Fruit fly (Drosophila melanogaster) whole organism, embryonic: ENCODE results near the gene CG4278.

Experiments
- Aef1 ChIP-seq: fragments of 200-800 bp; sonication (Bioruptor generic); IDR thresholded peaks from 3 replicates; pipeline ENCODE4 v1.3.6; 2022; ENCODE audit warnings: missing biosample characterization, missing genetic modification characterization
- CG10654 ChIP-seq: fragments of 200-800 bp; sonication (Bioruptor generic); optimal IDR thresholded peaks from 2 replicates; lab custom pipeline; 2016; ENCODE audit warnings: missing biosample characterization, missing genetic modification characterization
- CG10979 ChIP-seq: fragments of 200-800 bp; sonication (Bioruptor generic); optimal IDR thresholded peaks from 2 replicates; lab custom pipeline; 2018; ENCODE audit warnings: missing biosample characterization, mild to moderate bottlenecking, missing genetic modification characterization, moderate library complexity
- CG1233 ChIP-seq: fragments of 200-800 bp; sonication (Bioruptor generic); optimal IDR thresholded peaks from 4 replicates; lab custom pipeline; 2018; ENCODE audit warnings: missing biosample characterization, mild to moderate bottlenecking, missing genetic modification characterization
- CG12391 ChIP-seq: fragments of 200-800 bp; sonication (Bioruptor generic); optimal IDR thresholded peaks from 3 replicates; lab custom pipeline; 2018; ENCODE audit warnings: missing biosample characterization, mild to moderate bottlenecking, missing genetic modification characterization, moderate library complexity
- CG12942 ChIP-seq: fragments of 200-800 bp; sonication (Bioruptor generic); optimal IDR thresholded peaks from 3 replicates; lab custom pipeline; 2016; ENCODE audit warnings: missing biosample characterization, missing genetic modification characterization
- CG13894 ChIP-seq: fragments of 200-800 bp; sonication (Bioruptor generic); optimal IDR thresholded peaks from 3 replicates; lab custom pipeline; 2018; ENCODE audit warnings: missing biosample characterization, mild to moderate bottlenecking, missing genetic modification characterization, moderate library complexity
- CG14014 ChIP-seq: fragments of 200-800 bp; sonication (Bioruptor generic); IDR thresholded peaks from 2 replicates; pipeline ENCODE4 v1.3.6; 2022; ENCODE audit warnings: missing biosample characterization, missing genetic modification characterization
- CG14710 ChIP-seq: fragments of 200-800 bp; sonication (Bioruptor generic); optimal IDR thresholded peaks from 3 replicates; lab custom pipeline; 2019; ENCODE audit warnings: missing biosample characterization, mild to moderate bottlenecking, missing genetic modification characterization, moderate library complexity
- CG14860 ChIP-seq: fragments of 200-800 bp; sonication (Bioruptor generic); IDR thresholded peaks from 3 replicates; pipeline ENCODE4 v1.3.6; 2022; ENCODE audit warnings: missing biosample characterization, missing genetic modification characterization; ENCODE audit not compliant: partially characterized antibody
- CG14965 ChIP-seq: fragments of 200-800 bp; sonication (Bioruptor generic); optimal IDR thresholded peaks from 2 replicates; lab custom pipeline; 2016; ENCODE audit warnings: missing biosample characterization, missing genetic modification characterization, borderline replicate concordance
- CG1647 ChIP-seq: fragments of 200-800 bp; sonication (Bioruptor generic); optimal IDR thresholded peaks from 3 replicates; lab custom pipeline; 2016; ENCODE audit warnings: missing biosample characterization, missing genetic modification characterization
- CG16779 ChIP-seq: fragments of 200-800 bp; sonication (Bioruptor generic); IDR thresholded peaks from 2 replicates; pipeline ENCODE4 v1.3.6; 2022; ENCODE audit warnings: missing biosample characterization, missing genetic modification characterization
- CG17385 ChIP-seq: fragments of 200-800 bp; sonication (Bioruptor generic); optimal IDR thresholded peaks from 3 replicates; lab custom pipeline; 2018; ENCODE audit warnings: missing biosample characterization, mild to moderate bottlenecking, missing genetic modification characterization
- CG1792 ChIP-seq: fragments of 200-800 bp; sonication (Bioruptor generic); optimal IDR thresholded peaks from 2 replicates; lab custom pipeline; 2016; ENCODE audit warnings: missing biosample characterization, missing genetic modification characterization
- CG2712 ChIP-seq: fragments of 200-800 bp; optimal IDR thresholded peaks from 3 replicates; lab custom pipeline; 2019; ENCODE audit warnings: missing biosample characterization, mild to moderate bottlenecking, missing genetic modification characterization, moderate library complexity
- CG6654 ChIP-seq: fragments of 200-800 bp; sonication (Bioruptor generic); optimal IDR thresholded peaks from 2 replicates; lab custom pipeline; 2017; ENCODE audit warnings: missing biosample characterization, mild to moderate bottlenecking, missing genetic modification characterization
- CG6683 ChIP-seq: fragments of 200-800 bp; sonication (Bioruptor generic); optimal IDR thresholded peaks from 2 replicates; lab custom pipeline; 2017; ENCODE audit warnings: missing biosample characterization, mild to moderate bottlenecking, missing genetic modification characterization, missing genetic modification reagents
- CG7357 ChIP-seq: fragments of 200-800 bp; sonication (Bioruptor generic); IDR thresholded peaks from 3 replicates; pipeline ENCODE4 v1.3.6; 2022; ENCODE audit warnings: missing biosample characterization, missing genetic modification characterization
- CG7963 ChIP-seq: fragments of 200-800 bp; sonication (Bioruptor generic); IDR thresholded peaks from 3 replicates; pipeline ENCODE4 v1.3.6; 2022; ENCODE audit warnings: missing biosample characterization, missing genetic modification characterization; ENCODE audit not compliant: partially characterized antibody
- CG7987 ChIP-seq: fragments of 200-800 bp; sonication (Bioruptor generic); optimal IDR thresholded peaks from 2 replicates; lab custom pipeline; 2018; ENCODE audit warnings: missing biosample characterization, mild to moderate bottlenecking, missing genetic modification characterization, moderate library complexity
- Ets65A ChIP-seq: fragments of 200-800 bp; sonication (Bioruptor generic); peaks from one replicate; lab custom pipeline; 2016; ENCODE audit warnings: missing biosample characterization, missing genetic modification characterization
- HmgZ ChIP-seq: fragments of 200-800 bp; sonication (Bioruptor generic); optimal IDR thresholded peaks from 2 replicates; lab custom pipeline; 2018; ENCODE audit warnings: missing biosample characterization, mild to moderate bottlenecking, missing genetic modification characterization
- Hmx ChIP-seq: fragments of 200-800 bp; sonication (Bioruptor generic); optimal IDR thresholded peaks from 2 replicates; lab custom pipeline; 2016; ENCODE audit warnings: missing biosample characterization, missing genetic modification characterization
- NFAT ChIP-seq: fragments of 200-800 bp; sonication (Bioruptor generic); IDR thresholded peaks from 2 replicates; pipeline ENCODE4 v1.3.6; 2022; ENCODE audit warnings: missing biosample characterization, missing genetic modification characterization
- Nf-YA ChIP-seq: fragments of 200-800 bp; sonication (Bioruptor generic); IDR thresholded peaks from 2 replicates; pipeline ENCODE4 v1.3.6; 2022; ENCODE audit warnings: missing biosample characterization, missing genetic modification characterization
- PHDP ChIP-seq: fragments of 200-800 bp; sonication (Bioruptor generic); optimal IDR thresholded peaks from 3 replicates; lab custom pipeline; 2018; ENCODE audit warnings: missing biosample characterization, mild to moderate bottlenecking, missing genetic modification characterization, moderate library complexity
- Stat92E ChIP-seq, 3 experiments: fragments of >200 bp in 2 of 3; fragments of 200-800 bp in 1 of 3; sonication (Bioruptor generic) in 1 of 3; optimal IDR thresholded peaks; 2 replicates each; lab custom pipeline; 2017 to 2019; ENCODE audit warnings: missing biosample characterization in 3 of 3, missing genetic modification characterization in 3 of 3, mild to moderate bottlenecking in 1 of 3, moderate library complexity in 1 of 3
- ac ChIP-seq: fragments of 200-800 bp; sonication (Bioruptor generic); optimal IDR thresholded peaks from 3 replicates; lab custom pipeline; 2017; ENCODE audit warnings: missing biosample characterization, mild to moderate bottlenecking, missing genetic modification characterization
- crol ChIP-seq: fragments of 200-800 bp; sonication (Bioruptor generic); IDR thresholded peaks from 2 replicates; pipeline ENCODE4 v1.3.6; 2022; ENCODE audit warnings: missing biosample characterization, missing genetic modification characterization
- cwo ChIP-seq: fragments of 200-800 bp; sonication (Bioruptor generic); optimal IDR thresholded peaks from 3 replicates; lab custom pipeline; 2017; ENCODE audit warnings: missing biosample characterization, missing genetic modification characterization, mild to moderate bottlenecking, moderate library complexity, missing genetic modification reagents
- dan ChIP-seq: fragments of 200-800 bp; sonication (Bioruptor generic); IDR thresholded peaks from 2 replicates; pipeline ENCODE4 v1.3.6; 2022; ENCODE audit warnings: missing biosample characterization, missing genetic modification characterization
- gsb ChIP-seq: fragments of 200-800 bp; sonication (Bioruptor generic); IDR thresholded peaks from 2 replicates; pipeline ENCODE4 v1.3.6; 2022; ENCODE audit warnings: missing biosample characterization, missing genetic modification characterization
- kah ChIP-seq: fragments of 200-800 bp; sonication (Bioruptor generic); optimal IDR thresholded peaks from 2 replicates; lab custom pipeline; 2018; ENCODE audit warnings: missing biosample characterization, mild to moderate bottlenecking, missing genetic modification characterization
- knrl ChIP-seq: fragments of 200-800 bp; sonication (Bioruptor generic); IDR thresholded peaks from 3 replicates; pipeline ENCODE4 v1.3.6; 2022; ENCODE audit warnings: missing biosample characterization, missing genetic modification characterization; ENCODE audit not compliant: partially characterized antibody
- lbe ChIP-seq: fragments of 200-800 bp; sonication (Bioruptor generic); optimal IDR thresholded peaks from 2 replicates; lab custom pipeline; 2016; ENCODE audit warnings: missing biosample characterization, mild to moderate bottlenecking, missing genetic modification characterization
- mam ChIP-seq: fragments of 200-800 bp; sonication (Bioruptor generic); optimal IDR thresholded peaks from 3 replicates; lab custom pipeline; 2016; ENCODE audit warnings: missing biosample characterization, missing genetic modification characterization
- nmo ChIP-seq: fragments of 200-800 bp; sonication (Bioruptor generic); optimal IDR thresholded peaks from 2 replicates; lab custom pipeline; 2018; ENCODE audit warnings: missing biosample characterization, mild to moderate bottlenecking, missing genetic modification characterization, moderate library complexity
- nom ChIP-seq: fragments of 200-800 bp; sonication (Bioruptor generic); optimal IDR thresholded peaks from 2 replicates; lab custom pipeline; 2017; ENCODE audit warnings: missing biosample characterization, missing genetic modification characterization, mild to moderate bottlenecking, moderate library complexity, missing genetic modification reagents
- org-1 ChIP-seq: fragments of 200-800 bp; sonication (Bioruptor generic); optimal IDR thresholded peaks from 2 replicates; lab custom pipeline; 2017; ENCODE audit warnings: missing biosample characterization, missing genetic modification characterization
- peb ChIP-seq: fragments of 200-800 bp; sonication (Bioruptor generic); IDR thresholded peaks from 2 replicates; pipeline ENCODE4 v1.3.6; 2022; ENCODE audit warnings: missing biosample characterization, missing genetic modification characterization
- pros ChIP-seq: fragments of 200-800 bp; sonication (Bioruptor generic); optimal IDR thresholded peaks from 3 replicates; lab custom pipeline; 2019; ENCODE audit warnings: missing biosample characterization, mild to moderate bottlenecking, missing genetic modification characterization, moderate library complexity
- repo ChIP-seq: fragments of 200-800 bp; sonication (Bioruptor generic); optimal IDR thresholded peaks from 2 replicates; lab custom pipeline; 2016; ENCODE audit warnings: missing biosample characterization, missing genetic modification characterization
- run ChIP-seq: fragments of 200-800 bp; sonication (Bioruptor generic); optimal IDR thresholded peaks from 3 replicates; lab custom pipeline; 2018; ENCODE audit warnings: missing biosample characterization, mild to moderate bottlenecking, missing genetic modification characterization
- seq ChIP-seq: fragments of 200-800 bp; sonication (Bioruptor generic); IDR thresholded peaks from 2 replicates; pipeline ENCODE4 v1.3.6; 2022; ENCODE audit warnings: missing biosample characterization, missing genetic modification characterization
- shn ChIP-seq: fragments of 200-800 bp; sonication (Bioruptor generic); optimal IDR thresholded peaks from 3 replicates; lab custom pipeline; 2016; ENCODE audit warnings: missing biosample characterization, missing genetic modification characterization
- slp2 ChIP-seq: fragments of 200-800 bp; sonication (Bioruptor generic); optimal IDR thresholded peaks from 2 replicates; lab custom pipeline; 2016; ENCODE audit warnings: missing biosample characterization, missing genetic modification characterization
- sob ChIP-seq: fragments of 200-800 bp; sonication (Bioruptor generic); IDR thresholded peaks from 2 replicates; pipeline ENCODE4 v1.3.6; 2022; ENCODE audit warnings: missing biosample characterization, missing genetic modification characterization
- stwl ChIP-seq: fragments of 200-800 bp; sonication (Bioruptor generic); optimal IDR thresholded peaks from 3 replicates; lab custom pipeline; 2018; ENCODE audit warnings: missing biosample characterization, mild to moderate bottlenecking, missing genetic modification characterization, moderate library complexity
- yki ChIP-seq: fragments of >200 bp; optimal IDR thresholded peaks from 3 replicates; lab custom pipeline; 2018
- zfh1 ChIP-seq: fragments of 200-800 bp; sonication (Bioruptor generic); IDR thresholded peaks from 3 replicates; pipeline ENCODE4 v1.3.6; 2022; ENCODE audit warnings: missing biosample characterization, missing genetic modification characterization

CG4278 gene

DNA sequence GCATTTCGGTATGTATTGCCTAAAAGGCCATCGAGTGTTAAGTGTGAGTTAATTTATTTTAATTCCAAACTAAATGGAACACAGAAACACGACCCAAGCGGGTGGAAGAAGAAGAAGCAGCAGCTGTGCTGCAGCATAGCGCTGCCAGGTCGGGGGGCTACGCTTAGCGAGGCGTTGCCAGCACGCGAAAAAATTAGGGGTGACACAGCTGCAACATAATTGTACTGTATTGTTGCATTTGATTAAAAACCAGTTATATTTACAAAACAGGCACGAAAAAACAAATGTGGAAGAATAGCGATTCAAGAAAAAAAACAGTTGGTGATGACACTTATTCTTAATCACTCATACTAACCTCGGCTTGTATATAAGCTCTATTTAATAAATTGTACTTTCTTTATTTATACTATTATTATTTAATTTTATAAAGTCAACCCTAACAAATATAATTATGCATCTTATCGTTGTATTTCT lies 23.3 kb downstream of the CG4278 start (continued):
- TF ChIP-seq CG7963 (GFP tag; lab: Robert Waterston, UW) (no peak), CG16779 (GFP tag; lab: Robert Waterston, UW) (peak; percentile 64; the same call in 1 of the 2 replicates), CG17385 (GFP tag; lab: Kevin White, UChicago) (peak; percentile 98), shn (peak; percentile 66), Aef1 (GFP tag; lab: Robert Waterston, UW) (peak; percentile 80), crol (peak; percentile 27; the same call in 1 of the 2 replicates), Hmx (GFP tag; lab: Kevin White, UChicago) (no peak), zfh1 (peak; percentile 76; the same call in 2 of the 3 replicates), CG14860 (GFP tag; lab: Robert Waterston, UW) (no peak), CG12942 (GFP tag; lab: Kevin White, UChicago) (peak; percentile 65), CG12391 (peak; percentile 81), CG13894 (tag; lab: Kevin White, UChicago) (no peak), gsb (GFP tag; lab: Robert Waterston, UW) (peak; percentile 49), nom (GFP tag; lab: Kevin White, UChicago) (no peak), CG14965 (peak; percentile 95), kah (GFP tag; lab: Kevin White, UChicago) (peak; percentile 39), CG2712 (tag; lab: Kevin White, UChicago) (peak; percentile 68), CG1647 (GFP tag; lab: Kevin White, UChicago) (peak; percentile 15), Nf-YA (GFP tag; lab: Robert Waterston, UW) (peak; percentile 76), yki (no peak), CG1233 (GFP tag; lab: Kevin White, UChicago) (peak; percentile 21), nmo (GFP tag; lab: Kevin White, UChicago) (peak; percentile 78), run (peak; percentile 17), CG14710 (tag; lab: Kevin White, UChicago) (peak; percentile 62), CG1792 (no peak), PHDP (tag; lab: Kevin White, UChicago) (no peak), mam (peak; percentile 82), CG6654 (peak; percentile 15), Ets65A (GFP tag; lab: Kevin White, UChicago) (peak; percentile 97), sob (GFP tag; lab: Robert Waterston, UW) (peak; percentile 80), slp2 (GFP tag; lab: Kevin White, UChicago) (peak; percentile 25), CG10979 (tag; lab: Kevin White, UChicago) (peak; percentile 41), cwo (peak; percentile 58), CG14014 (GFP tag; lab: Robert Waterston, UW) (peak; percentile 84), seq (GFP tag; lab: Robert Waterston, UW) (peak; percentile 80), ac (GFP tag; lab: Kevin White, UChicago) (peak; percentile 20), CG7987 (GFP tag; lab: Kevin White, UChicago) (no peak), org-1 (peak; percentile 54), NFAT (GFP tag; lab: Robert Waterston, UW) (peak; percentile 85), CG6683 (no peak), pros (no peak), CG10654 (peak; percentile 65), repo (GFP tag; lab: Kevin White, UChicago) (no peak), Stat92E (GFP tag; optimal IDR thresholded peaks at IDR 0.05; lab: Kevin White, UChicago) (no peak), CG7357 (GFP tag; lab: Robert Waterston, UW) (peak; percentile 65; the same call in 1 of the 3 replicates), lbe (GFP tag; lab: Kevin White, UChicago) (peak; percentile 60), HmgZ (tag; lab: Kevin White, UChicago) (peak; percentile 73), peb (GFP tag; lab: Robert Waterston, UW) (peak; percentile 58), stwl (tag; lab: Kevin White, UChicago) (peak; percentile 57), knrl (GFP tag; lab: Robert Waterston, UW) (peak; percentile 68), dan (GFP tag; lab: Robert Waterston, UW) (no peak)
